Worm (Caenorhabditis elegans) whole organism, early embryonic: ENCODE data around the gene F54D10.5.

Source experiments
- B0310.2 ChIP-seq: sonication (generic microtip); optimal IDR thresholded peaks from 2 replicates; lab custom pipeline; 2016; ENCODE audit warnings: mild to moderate bottlenecking, missing genetic modification characterization, missing compliant biosample characterization
- F13C5.2 ChIP-seq: sonication (generic microtip); optimal IDR thresholded peaks from 2 replicates; lab custom pipeline; 2017; ENCODE audit warnings: mild to moderate bottlenecking, missing genetic modification characterization, inconsistent platforms, missing compliant biosample characterization
- aly-1 ChIP-seq: sonication (generic microtip); optimal IDR thresholded peaks from 2 replicates; lab custom pipeline; 2016; ENCODE audit warnings: missing genetic modification characterization, missing compliant biosample characterization
- ama-1 ChIP-seq: fragments of 150-350 bp; optimal IDR thresholded peaks from 2 replicates; lab custom pipeline; 2014
- ceh-13 ChIP-seq: fragments of 200-800 bp; sonication (Bioruptor generic); optimal IDR thresholded peaks from 2 replicates; lab custom pipeline; 2018; ENCODE audit warnings: mild to moderate bottlenecking, missing genetic modification characterization, missing compliant biosample characterization
- ceh-36 ChIP-seq: sonication (generic microtip); optimal IDR thresholded peaks from 2 replicates; lab custom pipeline; 2016; ENCODE audit warnings: missing genetic modification characterization, inconsistent platforms, missing compliant biosample characterization
- ets-7 ChIP-seq: sonication (generic microtip); optimal IDR thresholded peaks from 2 replicates; lab custom pipeline; 2016; ENCODE audit warnings: missing genotype, missing genetic modification characterization, missing compliant biosample characterization
- flt-1 ChIP-seq: fragments of 200-800 bp; sonication (Bioruptor generic); IDR thresholded peaks from 2 replicates; pipeline ENCODE4 v1.3.6; 2022; ENCODE audit warnings: missing genetic modification characterization, missing compliant biosample characterization
- hmbx-1 ChIP-seq: sonication (generic microtip); optimal IDR thresholded peaks from 2 replicates; lab custom pipeline; 2016; ENCODE audit warnings: mild to moderate bottlenecking, missing genetic modification characterization, missing compliant biosample characterization
- hmg-4 ChIP-seq: fragments of 200-800 bp; sonication (Bioruptor generic); optimal IDR thresholded peaks from 2 replicates; lab custom pipeline; 2018; ENCODE audit warnings: mild to moderate bottlenecking, missing genetic modification characterization, missing compliant biosample characterization
- hnd-1 ChIP-seq: sonication (generic microtip); optimal IDR thresholded peaks from 2 replicates; lab custom pipeline; 2016; ENCODE audit warnings: missing genetic modification characterization, missing compliant biosample characterization
- pes-1 ChIP-seq: fragments of 200-800 bp; sonication (Bioruptor generic); IDR thresholded peaks from 2 replicates; pipeline ENCODE4 v1.3.6; 2022; ENCODE audit warnings: missing genetic modification reagents, missing genetic modification characterization, missing compliant biosample characterization
- scrt-1 ChIP-seq: fragments of 200-800 bp; sonication (Bioruptor generic); IDR thresholded peaks from 2 replicates; pipeline ENCODE4 v1.3.6; 2022; ENCODE audit warnings: missing genetic modification characterization, missing compliant biosample characterization
- sea-1 ChIP-seq: fragments of 200-800 bp; sonication (Bioruptor generic); conservative IDR thresholded peaks from 2 replicates; pipeline ENCODE4 v1.3.6; 2022; ENCODE audit warnings: missing genetic modification characterization, missing compliant biosample characterization
- tbx-11 ChIP-seq: fragments of 200-800 bp; sonication (Bioruptor generic); IDR thresholded peaks from 2 replicates; pipeline ENCODE4 v1.3.6; 2022; ENCODE audit warnings: missing genetic modification characterization, missing compliant biosample characterization
- tbx-37 ChIP-seq: fragments of 200-800 bp; sonication (Bioruptor generic); conservative IDR thresholded peaks from 2 replicates; pipeline ENCODE4 v1.3.6; 2022; ENCODE audit warnings: missing genetic modification reagents, missing genetic modification characterization, missing compliant biosample characterization
- tra-4 ChIP-seq: sonication (generic microtip); optimal IDR thresholded peaks from 2 replicates; lab custom pipeline; 2017; ENCODE audit warnings: missing genetic modification characterization, missing compliant biosample characterization

F54D10.5 gene

DNA sequence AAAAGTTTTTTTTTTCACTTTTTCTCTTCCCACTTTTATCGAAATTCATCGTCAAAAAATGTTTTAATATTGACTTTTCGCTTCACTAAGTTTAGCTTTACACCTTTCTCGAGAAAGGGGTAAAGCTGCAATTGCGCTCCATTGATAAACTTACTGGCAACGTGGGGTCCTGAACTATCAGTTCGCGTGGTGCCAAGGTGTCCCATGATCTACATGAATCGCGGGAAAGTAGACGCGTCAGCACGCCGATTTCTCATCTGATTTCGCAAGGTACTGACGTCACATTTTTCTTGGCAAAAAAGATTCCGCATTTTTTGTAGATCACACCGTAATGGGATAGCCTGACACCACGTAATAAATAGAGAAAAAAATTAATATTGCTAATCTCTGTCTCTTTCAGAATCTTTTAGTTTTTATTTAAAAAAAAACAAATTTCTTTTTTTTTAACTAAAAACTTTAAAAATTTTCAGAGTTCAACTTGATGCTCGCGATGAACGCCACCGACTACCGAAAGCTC is 3.9 kb upstream of the F54D10.5 start, which contains the start of gene lido-15:
TSS of gene lido-15 (plus strand) at position 467 of the 517 bp plus-strand sequence.
- TF ChIP-seq tbx-37 (GFP tag; lab: Robert Waterston, UW) (no peak), B0310.2 (tag; lab: Kevin White, UChicago) (no peak), scrt-1 (no peak), hnd-1 (no peak), ets-7 (tag; lab: Kevin White, UChicago) (no peak), hmg-4 (GFP tag; lab: Kevin White, UChicago) (no peak), tra-4 (tag; lab: Kevin White, UChicago) (no peak), flt-1 (no peak), pes-1 (GFP tag; lab: Robert Waterston, UW) (no peak), ceh-13 (GFP tag; lab: Kevin White, UChicago) (no peak), ama-1 (lab: Kevin White, UChicago) (no peak), sea-1 (GFP tag; lab: Robert Waterston, UW) (no peak)

DNA sequence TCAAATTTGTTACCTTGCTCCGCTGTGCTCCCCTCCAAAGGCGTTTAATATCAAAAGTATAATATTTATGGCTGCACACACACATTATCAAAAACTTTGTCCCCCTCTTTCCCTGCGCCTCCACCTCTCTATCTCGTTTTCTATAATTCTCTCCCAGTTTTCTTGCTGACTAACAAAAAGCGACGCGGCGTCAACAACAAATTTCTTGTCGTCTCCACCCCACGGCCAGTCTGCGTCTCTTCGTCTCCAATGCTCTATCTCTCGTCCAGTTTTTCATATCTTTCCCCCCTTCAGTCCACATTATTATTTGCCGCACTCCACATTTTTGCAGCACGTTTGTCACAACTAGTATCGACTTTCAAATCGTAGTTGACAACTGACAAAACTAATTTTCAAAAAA is 2.6 kb upstream of the F54D10.5 start:
- TF ChIP-seq tra-4 (tag; lab: Kevin White, UChicago) (no peak), tbx-11 (GFP tag; lab: Robert Waterston, UW) (no peak), ceh-36 (no peak), scrt-1 (no peak), aly-1 (tag; lab: Kevin White, UChicago) (no peak), sea-1 (GFP tag; lab: Robert Waterston, UW) (no peak)

DNA sequence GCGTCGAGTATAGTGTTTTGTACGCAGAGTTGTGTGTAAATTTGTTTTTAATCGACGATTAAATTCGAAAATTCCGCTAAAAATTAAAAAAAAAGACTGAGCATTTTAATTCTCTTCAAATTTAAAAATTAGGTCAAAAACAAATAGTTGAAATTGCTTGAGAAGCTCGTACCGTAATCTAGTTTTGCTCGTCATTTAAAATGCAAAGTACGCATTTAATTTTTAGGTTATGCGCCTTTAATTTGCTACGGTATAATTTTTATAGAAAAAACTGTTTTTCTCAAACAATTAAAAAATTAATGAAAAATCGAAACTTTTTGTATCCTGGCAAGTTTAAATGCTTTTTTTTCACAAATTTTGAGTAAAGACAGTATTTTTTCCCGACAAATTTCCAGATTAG is 666 bp upstream of the F54D10.5 start:
- TF ChIP-seq scrt-1 (no peak), F13C5.2 (tag; lab: Kevin White, UChicago) (no peak), hmbx-1 (no peak), tbx-11 (GFP tag; lab: Robert Waterston, UW) (no peak), B0310.2 (tag; lab: Kevin White, UChicago) (no peak)

DNA sequence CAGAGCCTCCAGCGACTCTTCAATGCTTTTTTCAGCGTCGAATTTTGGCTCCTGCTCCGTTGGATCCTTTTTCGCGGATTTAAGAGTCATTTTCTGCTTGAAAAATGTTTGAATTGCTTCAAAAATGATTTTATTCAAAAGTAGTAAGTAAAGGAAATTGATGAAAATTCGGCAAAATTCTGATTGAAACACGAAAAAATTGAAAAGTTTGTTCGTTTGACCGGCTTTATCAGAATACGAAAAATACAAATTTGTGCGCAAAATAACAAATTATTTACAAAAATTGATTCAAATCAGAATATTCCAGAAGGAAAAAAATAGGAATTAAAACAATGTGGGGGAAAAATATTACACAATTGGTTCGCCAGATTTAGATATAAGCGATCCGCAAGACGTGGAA is 1.0 kb downstream of the F54D10.5 start, which contains the start of gene F54D10.4:
TSS of gene F54D10.4 (minus strand) at position 101 of the 400 bp plus-strand sequence.
- TF ChIP-seq ets-7 (tag; lab: Kevin White, UChicago) (no peak), aly-1 (tag; lab: Kevin White, UChicago) (no peak), F13C5.2 (tag; lab: Kevin White, UChicago) (no peak), hnd-1 (no peak), ceh-36 (no peak), tbx-37 (GFP tag; lab: Robert Waterston, UW) (no peak)

DNA sequence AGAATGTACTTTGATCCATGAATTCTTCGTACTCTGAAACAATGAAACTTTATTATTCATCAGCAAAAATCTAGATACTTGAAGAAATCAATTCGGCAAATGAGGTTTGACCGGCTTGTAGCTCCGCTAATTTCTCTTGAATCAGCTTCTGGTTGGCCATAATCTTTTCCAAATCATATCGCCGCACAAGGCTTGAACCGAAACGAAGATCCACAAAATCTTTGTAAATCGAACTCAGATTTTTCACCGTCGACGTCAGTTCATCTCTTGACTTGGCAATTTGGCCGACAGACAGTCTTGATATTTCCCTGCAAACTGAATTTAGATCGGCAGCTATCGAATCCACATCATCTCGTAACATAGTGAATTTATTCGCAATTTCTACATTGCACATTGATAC is 2.5 kb downstream of the F54D10.5 start:
- TF ChIP-seq ets-7 (tag; lab: Kevin White, UChicago) (no peak), hmg-4 (GFP tag; lab: Kevin White, UChicago) (no peak), flt-1 (no peak), tra-4 (tag; lab: Kevin White, UChicago) (no peak)

DNA sequence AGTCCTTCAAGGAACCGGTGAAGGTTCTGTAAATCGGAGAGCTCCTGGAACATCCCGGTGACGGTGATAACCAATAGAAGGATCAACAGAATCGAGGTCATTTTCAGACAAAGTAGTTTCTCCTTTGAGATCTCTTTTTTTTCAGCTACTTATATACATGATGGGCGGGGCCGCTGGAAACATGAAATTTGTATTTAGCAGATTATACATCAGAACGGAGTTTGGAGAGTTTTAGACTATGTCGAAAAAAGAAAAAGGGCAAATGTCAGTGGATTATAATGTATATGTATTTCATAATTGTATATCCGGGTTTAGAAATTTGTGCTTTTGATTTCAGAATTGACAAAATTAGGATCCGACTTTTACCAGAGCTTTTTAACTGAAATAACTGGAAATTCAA is 4.8 kb downstream of the F54D10.5 start, which contains the start of gene ins-32:
TSS of gene ins-32 (minus strand) at position 101 of the 400 bp plus-strand sequence.
- TF ChIP-seq tbx-37 (GFP tag; lab: Robert Waterston, UW) (no peak), tbx-11 (GFP tag; lab: Robert Waterston, UW) (no peak), hnd-1 (no peak), tra-4 (tag; lab: Kevin White, UChicago) (no peak), ama-1 (lab: Kevin White, UChicago) (no peak), ets-7 (tag; lab: Kevin White, UChicago) (no peak), B0310.2 (tag; lab: Kevin White, UChicago) (no peak), ceh-36 (no peak), F13C5.2 (tag; lab: Kevin White, UChicago) (no peak), sea-1 (GFP tag; lab: Robert Waterston, UW) (no peak), flt-1 (no peak), hmbx-1 (no peak), aly-1 (tag; lab: Kevin White, UChicago) (no peak), scrt-1 (no peak), ceh-13 (GFP tag; lab: Kevin White, UChicago) (no peak), pes-1 (GFP tag; lab: Robert Waterston, UW) (no peak), hmg-4 (GFP tag; lab: Kevin White, UChicago) (no peak)

DNA sequence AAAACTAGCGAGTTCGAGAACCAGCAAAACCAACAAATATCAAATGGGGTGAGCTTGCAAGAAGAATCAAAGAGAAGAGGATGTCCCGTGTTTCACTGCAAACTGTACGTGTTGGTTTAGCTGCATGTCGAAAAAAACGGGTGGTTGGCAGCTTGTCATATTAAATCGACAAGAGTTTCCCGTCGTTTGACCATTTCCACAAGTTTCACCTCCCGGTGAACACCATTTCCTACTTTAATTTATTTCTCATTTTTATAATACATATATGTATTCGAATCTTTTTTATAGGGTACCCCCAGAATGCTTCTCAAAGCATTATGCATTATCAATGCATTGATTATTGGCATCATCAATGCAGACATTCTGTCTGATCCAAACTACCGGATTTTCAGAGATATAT is 12.7 kb downstream of the F54D10.5 start, which contains the start of gene Y8A9A.2:
TSS of gene Y8A9A.2 (plus strand) at position 301 of the 400 bp plus-strand sequence.
- TF ChIP-seq F13C5.2 (tag; lab: Kevin White, UChicago) (no peak), ceh-13 (GFP tag; lab: Kevin White, UChicago) (no peak), tbx-37 (GFP tag; lab: Robert Waterston, UW) (no peak), ceh-36 (no peak), hmg-4 (GFP tag; lab: Kevin White, UChicago) (no peak)

DNA sequence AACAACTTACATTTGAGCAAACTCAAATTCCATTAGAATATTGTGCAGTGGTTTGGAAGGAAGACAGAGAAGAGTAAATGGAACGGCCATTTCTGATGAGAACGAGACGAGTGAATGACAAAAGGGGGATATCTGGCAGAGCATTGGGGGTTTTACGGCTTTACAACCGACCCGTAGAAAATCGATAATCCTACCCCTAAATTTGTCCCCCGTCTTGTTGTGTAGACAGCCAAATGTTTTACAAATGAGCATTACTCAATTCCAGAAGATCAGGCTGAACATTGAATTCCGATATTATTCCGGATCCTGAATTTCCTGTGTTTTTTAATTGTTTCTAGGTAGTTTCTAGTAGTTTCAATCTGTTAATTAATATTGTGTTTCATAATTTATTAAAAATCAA is 14.6 kb downstream of the F54D10.5 start, which contains the start of gene fbxb-99:
TSS of gene fbxb-99 (minus strand) at position 101 of the 400 bp plus-strand sequence.
- no peak for TF ChIP-seq aly-1 (tag; lab: Kevin White, UChicago)
- TF ChIP-seq hmbx-1: no peak
- TF ChIP-seq ama-1 (lab: Kevin White, UChicago): no peak
- no peak for TF ChIP-seq hnd-1
- TF ChIP-seq flt-1: no peak
- TF ChIP-seq ets-7 (tag; lab: Kevin White, UChicago): no peak
